Fruit fly (Drosophila melanogaster): ENCODE measurements around the gene ncd.

The ncd gene

dm6 chr3R:29783210-29783609 lies 23.7 kb downstream of the ncd start:
- TF ChIP-seq jim (GFP tag; optimal IDR thresholded peaks at IDR 0.05) (no peak), Rel (GFP tag; optimal IDR thresholded peaks at IDR 0.05) (no peak), Rel (tag; optimal IDR thresholded peaks at IDR 0.05) (peak; percentile 97), woc (GFP tag; optimal IDR thresholded peaks at IDR 0.05) (no peak), Vsx2 (GFP tag; optimal IDR thresholded peaks at IDR 0.05; ENCODE audit: partially characterized antibody) (no peak)

- TF ChIP-seq dmrt93B (GFP tag; optimal IDR thresholded peaks at IDR 0.05) (no peak), brk (GFP tag; optimal IDR thresholded peaks at IDR 0.05) (peak; percentile 44), CG32264 (GFP tag; optimal IDR thresholded peaks at IDR 0.05) (no peak), h (GFP tag; optimal IDR thresholded peaks at IDR 0.05) (peak; percentile 55), Hr78 (GFP tag; optimal IDR thresholded peaks at IDR 0.05) (no peak), Rel (GFP tag; optimal IDR thresholded peaks at IDR 0.05) (peak; percentile 16), Rel (tag; optimal IDR thresholded peaks at IDR 0.05) (no peak), ey (GFP tag; optimal IDR thresholded peaks at IDR 0.05) (no peak), Hr83 (GFP tag; optimal IDR thresholded peaks at IDR 0.05; ENCODE audit: poor library complexity, severe bottlenecking) (no peak), sv (GFP tag; optimal IDR thresholded peaks at IDR 0.05) (no peak), woc (GFP tag; optimal IDR thresholded peaks at IDR 0.05) (no peak), dl (GFP tag; optimal IDR thresholded peaks at IDR 0.05; ENCODE audit: insufficient read depth in 1 of 2, partially characterized antibody in 2 of 2) (peak in 1 of 2 experiments; percentile 7), HLH106 (tag; optimal IDR thresholded peaks at IDR 0.05) (peak; percentile 24), Myc (optimal IDR thresholded peaks at IDR 0.05) (no peak), Abd-B (GFP tag; optimal IDR thresholded peaks at IDR 0.05) (no peak), br (GFP tag; optimal IDR thresholded peaks at IDR 0.05) (peak; percentile 49), fru (GFP tag; optimal IDR thresholded peaks at IDR 0.05) (peak; percentile 50), rgr (GFP tag; optimal IDR thresholded peaks at IDR 0.05) (peak; percentile 39), Vsx2 (GFP tag; optimal IDR thresholded peaks at IDR 0.05; ENCODE audit: partially characterized antibody) (no peak), psq (GFP tag; optimal IDR thresholded peaks at IDR 0.05) (peak; percentile 51), foxo (GFP tag; optimal IDR thresholded peaks at IDR 0.05) (peak in 1 of 2 experiments; percentile 19), lola (GFP tag; optimal IDR thresholded peaks at IDR 0.05) (no peak), tai (GFP tag; optimal IDR thresholded peaks at IDR 0.05) (peak; percentile 8), jim (GFP tag; optimal IDR thresholded peaks at IDR 0.05) (no peak), CrebA (GFP tag; optimal IDR thresholded peaks at IDR 0.05; ENCODE audit: borderline replicate concordance) (peak; percentile 67), Sp1 (GFP tag; optimal IDR thresholded peaks at IDR 0.05) (peak; percentile 49), Jra (GFP tag; optimal IDR thresholded peaks at IDR 0.05) (peak; percentile 96), usp (GFP tag; optimal IDR thresholded peaks at IDR 0.05) (no peak), Dif (GFP tag; optimal IDR thresholded peaks at IDR 0.05; ENCODE audit: partially characterized antibody) (peak; percentile 67), Hnf4 (GFP tag; optimal IDR thresholded peaks at IDR 0.05) (peak; percentile 46), sage (GFP tag; optimal IDR thresholded peaks at IDR 0.05) (peak; percentile 6), GATAd (GFP tag; optimal IDR thresholded peaks at IDR 0.05) (no peak), OdsH (GFP tag; optimal IDR thresholded peaks at IDR 0.05) (peak; percentile 11), N (GFP tag; optimal IDR thresholded peaks at IDR 0.05) (no peak)
These were observed 24.6 kb downstream of the ncd start for dm6 chr3R:29782367-29782766.

- TF ChIP-seq Mio (GFP tag; optimal IDR thresholded peaks at IDR 0.05): no peak
- no peak for TF ChIP-seq Rel (GFP tag; optimal IDR thresholded peaks at IDR 0.05)
- peak; percentile 95 for TF ChIP-seq Rel (tag; optimal IDR thresholded peaks at IDR 0.05)
These were observed 25.1 kb downstream of the ncd start for dm6 chr3R:29781874-29782273.

- TF ChIP-seq h (GFP tag; optimal IDR thresholded peaks at IDR 0.05) (peak; percentile 33), Rel (GFP tag; optimal IDR thresholded peaks at IDR 0.05) (no peak), Rel (tag; optimal IDR thresholded peaks at IDR 0.05) (peak; percentile 63), sage (GFP tag; optimal IDR thresholded peaks at IDR 0.05) (no peak), Hr83 (GFP tag; optimal IDR thresholded peaks at IDR 0.05; ENCODE audit: poor library complexity, severe bottlenecking) (peak; percentile 36)
These were observed 26.4 kb downstream of the ncd start, which contains the start of gene fig for dm6 chr3R:29780402-29781029. Gene fig, minus strand, starts transcription at chr3R:29780452.

Data from whole organism, wandering third instar larva.